Worm (Caenorhabditis elegans) whole organism, L4/young adult: ENCODE measurements around the gene F08D12.3.

Source experiments
- W03F9.2 ChIP-seq: fragments of 150-350 bp; optimal IDR thresholded peaks from 2 replicates; lab custom pipeline; 2014; ENCODE audit warnings: missing biosample characterization, missing genetic modification characterization
- dao-5 ChIP-seq: sonication (generic microtip); optimal IDR thresholded peaks from 2 replicates; lab custom pipeline; 2016; ENCODE audit warnings: missing genotype, missing genetic modification characterization, moderate library complexity, missing compliant biosample characterization
- him-1 ChIP-seq: sonication (generic microtip); optimal IDR thresholded peaks from 2 replicates; lab custom pipeline; 2016; ENCODE audit warnings: missing genotype, missing genetic modification reagents, missing genetic modification characterization, missing compliant biosample characterization

DNA sequence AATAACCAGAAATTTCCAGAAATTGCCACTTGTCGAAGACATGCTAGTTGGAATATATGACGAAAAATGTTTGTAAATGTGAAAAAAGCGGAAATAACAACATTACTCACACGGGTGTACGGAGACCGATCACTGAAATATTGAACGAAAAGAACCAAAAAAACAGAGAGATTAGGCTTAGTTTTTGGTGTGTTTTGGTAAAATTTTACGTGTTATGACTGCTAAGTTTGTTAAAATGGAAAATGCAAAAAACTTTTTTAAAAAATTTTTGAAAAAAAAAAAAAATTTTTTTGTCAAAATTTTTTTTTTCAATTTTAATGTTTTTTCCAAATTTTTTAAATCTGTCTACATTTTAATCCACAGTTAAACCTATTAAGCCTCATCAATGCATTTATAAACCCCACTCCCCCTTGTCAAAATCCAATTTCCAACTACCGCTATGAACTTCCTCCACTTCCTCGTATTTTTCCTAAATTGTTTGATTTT, 43.1 kb downstream of the F08D12.3 start, which contains the start of the genes fut-4 and K12H6.10:
- no peak for TF ChIP-seq W03F9.2 (tag; lab: Kevin White, UChicago)
- no peak for TF ChIP-seq him-1 (tag; lab: Kevin White, UChicago)
- TF ChIP-seq dao-5 (tag; lab: Kevin White, UChicago): no peak
